Worm (Caenorhabditis elegans) whole organism, young adult: Measurements from ENCODE around the gene panl-3.

Experiments used
- ceh-91 ChIP-seq: fragments of 200-800 bp; sonication (Bioruptor generic); IDR thresholded peaks from 2 replicates; pipeline ENCODE4 v1.3.6; 2022; ENCODE audit warnings: missing genetic modification reagents, missing genetic modification characterization, missing compliant biosample characterization
- madf-3 ChIP-seq: fragments of 200-800 bp; sonication (Bioruptor generic); IDR thresholded peaks from 2 replicates; pipeline ENCODE4 v1.3.6; 2022; ENCODE audit warnings: missing genetic modification reagents, missing genetic modification characterization, missing compliant biosample characterization
- nfyb-1 ChIP-seq: fragments of 200-800 bp; sonication (Bioruptor generic); IDR thresholded peaks from 2 replicates; pipeline ENCODE4 v1.3.6; 2022; ENCODE audit warnings: missing genetic modification reagents, missing genetic modification characterization, missing compliant biosample characterization
- tbp1 ChIP-seq: fragments of 200-800 bp; sonication (Bioruptor generic); optimal IDR thresholded peaks from 2 replicates; lab custom pipeline; 2018; ENCODE audit warnings: mild to moderate bottlenecking, missing genetic modification characterization, missing compliant biosample characterization

DNA sequence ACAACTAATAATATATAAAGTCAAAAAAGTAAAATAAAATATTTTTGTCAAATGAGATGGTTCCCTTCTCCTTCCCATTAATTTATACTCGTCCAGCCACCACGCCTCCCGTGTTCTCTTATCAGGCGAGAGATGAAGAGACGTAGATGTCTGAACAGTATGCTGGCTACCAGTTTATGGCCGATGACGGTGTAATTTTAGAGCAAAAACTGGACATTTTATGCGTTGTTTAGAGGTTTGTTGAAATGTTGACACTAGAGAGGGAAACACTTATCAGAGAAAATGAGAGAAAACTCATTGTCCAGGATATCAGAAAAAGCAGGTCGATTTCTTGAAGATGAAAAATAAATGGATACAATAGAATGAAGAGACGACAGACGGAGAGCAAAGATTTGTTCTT, 38.3 kb downstream of the panl-3 start:
- TF ChIP-seq nfyb-1 (GFP tag; lab: Robert Waterston, UW): no peak
- no peak for TF ChIP-seq ceh-91 (GFP tag; lab: Robert Waterston, UW)
- TF ChIP-seq madf-3: no peak
- no peak for TF ChIP-seq tbp1 (GFP tag; lab: Kevin White, UChicago)
